Worm (Caenorhabditis elegans) whole organism, young adult: ENCODE results near the gene C42D8.1.
A peak's percentile ranks its signal among the peaks of the same experiment; 100 is the strongest.

Source experiments
- F10E7.11 ChIP-seq: sonication (generic microtip); optimal IDR thresholded peaks from 2 replicates; lab custom pipeline; 2017; ENCODE audit warnings: mild to moderate bottlenecking, missing genetic modification characterization, moderate library complexity, missing compliant biosample characterization
- F37B4.10 ChIP-seq: fragments of 200-800 bp; sonication (Bioruptor generic); IDR thresholded peaks from 2 replicates; pipeline ENCODE4 v1.3.6; 2022; ENCODE audit warnings: missing genetic modification characterization, missing compliant biosample characterization
- Y67H2A.10 ChIP-seq: fragments of 200-800 bp; sonication (Bioruptor generic); conservative IDR thresholded peaks from 2 replicates; pipeline ENCODE4 v1.3.6; 2022; ENCODE audit warnings: missing genetic modification reagents, missing genetic modification characterization, missing compliant biosample characterization
- ama-1 ChIP-seq, 3 experiments: fragments of 150-350 bp in 1 of 3; sonication (generic microtip) in 2 of 3; optimal IDR thresholded peaks; 2 replicates each; lab custom pipeline; 2014 to 2018; ENCODE audit warnings: missing biosample characterization in 2 of 3, missing genetic modification characterization in 2 of 3, missing genetic modification reagents in 2 of 3
- bed-2 ChIP-seq: fragments of 200-800 bp; sonication (Bioruptor generic); IDR thresholded peaks from 2 replicates; pipeline ENCODE4 v1.3.6; 2022; ENCODE audit warnings: missing genetic modification reagents, missing genetic modification characterization, missing compliant biosample characterization
- nhr-90 ChIP-seq: sonication (generic microtip); optimal IDR thresholded peaks from 2 replicates; lab custom pipeline; 2016; ENCODE audit warnings: missing genotype, mild to moderate bottlenecking, missing genetic modification characterization, missing compliant biosample characterization
- pbrm-1 ChIP-seq: fragments of 200-800 bp; sonication (Bioruptor generic); IDR thresholded peaks from 2 replicates; pipeline ENCODE4 v1.3.6; 2022; ENCODE audit warnings: missing genetic modification reagents, missing genetic modification characterization, missing compliant biosample characterization
- somi-1 ChIP-seq: fragments of 200-800 bp; sonication (Bioruptor generic); optimal IDR thresholded peaks from 2 replicates; lab custom pipeline; 2018; ENCODE audit warnings: mild to moderate bottlenecking, missing genetic modification characterization, missing compliant biosample characterization
- unc-62 ChIP-seq: fragments of 150-350 bp; optimal IDR thresholded peaks from 2 replicates; lab custom pipeline; 2014; ENCODE audit warnings: missing biosample characterization, missing genetic modification reagents, missing genetic modification characterization

- TF ChIP-seq ama-1 (optimal IDR thresholded peaks at IDR 0.05; lab: Kevin White, UChicago) (no peak), ama-1 (GFP tag; optimal IDR thresholded peaks at IDR 0.05; lab: Kevin White, UChicago) (no peak), F37B4.10 (GFP tag; lab: Robert Waterston, UW) (no peak), bed-2 (GFP tag; lab: Robert Waterston, UW) (no peak), somi-1 (GFP tag; lab: Kevin White, UChicago) (no peak), nhr-90 (tag; lab: Kevin White, UChicago) (peak; percentile 8), F10E7.11 (tag; lab: Kevin White, UChicago) (no peak), Y67H2A.10 (GFP tag; lab: Robert Waterston, UW) (no peak), pbrm-1 (GFP tag; lab: Robert Waterston, UW) (no peak), unc-62 (GFP tag; lab: Kevin White, UChicago) (no peak)
Observed at ce11 chrX:5119246-5119645, 9.9 kb downstream of the C42D8.1 start.
